Worm (Caenorhabditis elegans): ENCODE measurements around the gene sbds-1.

DNA sequence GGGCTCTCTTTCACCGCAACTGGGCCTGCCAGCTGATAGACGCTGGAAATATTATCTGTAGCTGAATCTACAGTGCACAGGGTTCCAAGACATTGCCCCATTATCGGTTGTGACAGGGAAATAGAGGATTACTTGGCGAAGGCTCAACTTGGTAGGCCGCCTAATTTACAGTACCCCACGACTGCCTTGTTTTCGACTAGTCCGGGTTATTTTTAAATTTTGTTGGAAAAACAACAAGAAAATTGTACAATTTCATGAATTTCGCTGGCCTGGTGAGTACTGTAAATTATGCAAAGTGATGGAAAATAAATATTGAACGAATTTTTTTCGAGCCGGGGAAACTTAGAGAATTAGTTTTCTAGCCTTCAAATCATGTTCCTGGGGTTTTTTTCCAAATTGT lies 2.2 kb downstream of the sbds-1 start, which contains the start of gene T19C3.7:
- TF ChIP-seq him-1 (tag; optimal IDR thresholded peaks at IDR 0.05) (no peak), W03F9.2 (tag; optimal IDR thresholded peaks at IDR 0.05) (no peak), dao-5 (tag; optimal IDR thresholded peaks at IDR 0.05) (no peak)
